Worm (Caenorhabditis elegans): Measurements from ENCODE around the gene Y82E9BR.3.

The Y82E9BR.3 gene

ce11 chrIII:1428448-1428847 is 9.5 kb downstream of the Y82E9BR.3 start:
- TF ChIP-seq dmd-4 (tag; optimal IDR thresholded peaks at IDR 0.05) = no peak

- no peak for TF ChIP-seq unc-39 (tag; optimal IDR thresholded peaks at IDR 0.05)
- no peak for TF ChIP-seq alr-1 (tag; optimal IDR thresholded peaks at IDR 0.05)
- no peak for TF ChIP-seq zag-1 (tag; optimal IDR thresholded peaks at IDR 0.05)
- TF ChIP-seq elt-1 (tag; optimal IDR thresholded peaks at IDR 0.05) = no peak
- TF ChIP-seq unc-55 (GFP tag; optimal IDR thresholded peaks at IDR 0.05) = no peak
- TF ChIP-seq nhr-23 (tag; optimal IDR thresholded peaks at IDR 0.05) = no peak
- no peak for TF ChIP-seq nhr-237 (tag; optimal IDR thresholded peaks at IDR 0.05)
- TF ChIP-seq aly-2 (tag; optimal IDR thresholded peaks at IDR 0.05) = no peak
- TF ChIP-seq dmd-4 (tag; optimal IDR thresholded peaks at IDR 0.05) = no peak
- TF ChIP-seq blmp-1 (tag; optimal IDR thresholded peaks at IDR 0.05; ENCODE audit: insufficient read depth) = no peak
- no peak for TF ChIP-seq sma-3 (GFP tag; optimal IDR thresholded peaks at IDR 0.05)
- no peak for TF ChIP-seq R02D3.7 (tag; optimal IDR thresholded peaks at IDR 0.05)
- TF ChIP-seq Y55F3AM.14 (GFP tag; optimal IDR thresholded peaks at IDR 0.05) = no peak
- no peak for TF ChIP-seq nhr-10 (tag; optimal IDR thresholded peaks at IDR 0.05)
- TF ChIP-seq nhr-11 (tag; optimal IDR thresholded peaks at IDR 0.05) = no peak
- TF ChIP-seq C34F6.9 (tag; optimal IDR thresholded peaks at IDR 0.05) = no peak
- no peak for TF ChIP-seq ceh-82 (tag; optimal IDR thresholded peaks at IDR 0.05)
These were observed 10.3 kb downstream of the Y82E9BR.3 start for ce11 chrIII:1429275-1429674.

ce11 chrIII:1429920-1430437 is 11.0 kb downstream of the Y82E9BR.3 start:
- TF ChIP-seq C34F6.9 (tag; optimal IDR thresholded peaks at IDR 0.05) = peak; percentile 16
- TF ChIP-seq unc-55 (GFP tag; optimal IDR thresholded peaks at IDR 0.05) = peak; percentile 12
- no peak for TF ChIP-seq nhr-21 (tag; optimal IDR thresholded peaks at IDR 0.05)
- peak in 1 of 2 experiments; percentile 24 for TF ChIP-seq mdl-1 (tag; optimal IDR thresholded peaks at IDR 0.05)
- peak in 1 of 2 experiments; percentile 44 for TF ChIP-seq lsy-2 (tag; optimal IDR thresholded peaks at IDR 0.05)
- no peak for TF ChIP-seq ztf-1 (GFP tag; conservative IDR thresholded peaks at IDR 0.05)

- TF ChIP-seq lsy-2 (tag; optimal IDR thresholded peaks at IDR 0.05) = peak; percentile 27 to 77
- no peak for TF ChIP-seq blmp-1 (tag; optimal IDR thresholded peaks at IDR 0.05; ENCODE audit: insufficient read depth)
These were observed 17.7 kb downstream of the Y82E9BR.3 start for ce11 chrIII:1436738-1437137.

DNA sequence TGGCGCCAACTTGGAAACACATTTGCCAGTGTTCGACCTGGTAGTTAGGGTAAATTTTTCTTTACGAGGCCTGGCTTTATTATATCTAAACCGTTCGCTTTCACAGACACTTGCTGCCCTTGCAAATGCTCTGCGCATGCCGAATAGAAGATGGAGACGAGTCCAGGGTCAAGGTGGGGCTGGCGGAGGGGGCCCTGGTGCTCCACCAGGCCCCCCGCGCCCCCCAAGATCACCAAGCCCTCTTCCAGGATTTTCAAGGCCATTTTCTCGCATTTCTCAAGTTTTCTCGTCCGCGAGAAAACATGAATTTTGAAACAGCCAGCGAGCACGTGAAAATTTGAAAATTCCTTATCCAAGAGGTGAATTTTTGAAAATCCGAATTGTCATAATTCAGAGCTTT is 20.6 kb downstream of the Y82E9BR.3 start:
- TF ChIP-seq ztf-4 (tag; optimal IDR thresholded peaks at IDR 0.05) (no peak), nhr-10 (tag; optimal IDR thresholded peaks at IDR 0.05) (no peak), ztf-11 (tag; optimal IDR thresholded peaks at IDR 0.05) (no peak), nhr-11 (tag; optimal IDR thresholded peaks at IDR 0.05) (no peak), nhr-21 (tag; optimal IDR thresholded peaks at IDR 0.05) (no peak), egl-27 (tag; optimal IDR thresholded peaks at IDR 0.05) (no peak), nhr-129 (tag; optimal IDR thresholded peaks at IDR 0.05) (no peak), ztf-1 (GFP tag; conservative IDR thresholded peaks at IDR 0.05) (no peak), gmeb-1 (tag; optimal IDR thresholded peaks at IDR 0.05) (no peak), lsy-2 (tag; optimal IDR thresholded peaks at IDR 0.05) (no peak), nhr-23 (tag; optimal IDR thresholded peaks at IDR 0.05) (no peak), unc-39 (tag; optimal IDR thresholded peaks at IDR 0.05) (no peak), ZK546.5 (tag; optimal IDR thresholded peaks at IDR 0.05) (no peak), R02D3.7 (tag; optimal IDR thresholded peaks at IDR 0.05) (no peak)

- TF ChIP-seq crh-2 (tag; optimal IDR thresholded peaks at IDR 0.05) (no peak), Y55F3AM.14 (GFP tag; optimal IDR thresholded peaks at IDR 0.05) (no peak), lsy-2 (tag; optimal IDR thresholded peaks at IDR 0.05) (no peak), nhr-10 (tag; optimal IDR thresholded peaks at IDR 0.05) (no peak), nhr-77 (tag; optimal IDR thresholded peaks at IDR 0.05) (no peak), ceh-16 (tag; optimal IDR thresholded peaks at IDR 0.05) (no peak), R02D3.7 (tag; optimal IDR thresholded peaks at IDR 0.05) (no peak), lin-13 (GFP tag; optimal IDR thresholded peaks at IDR 0.05) (no peak), nhr-11 (tag; optimal IDR thresholded peaks at IDR 0.05) (no peak), nhr-129 (tag; optimal IDR thresholded peaks at IDR 0.05) (no peak), mab-5 (tag; optimal IDR thresholded peaks at IDR 0.05) (no peak)
These were observed 27.8 kb downstream of the Y82E9BR.3 start for ce11 chrIII:1446747-1447146.
